Worm (Caenorhabditis elegans): Measurements from ENCODE around the gene F13A2.3.

DNA sequence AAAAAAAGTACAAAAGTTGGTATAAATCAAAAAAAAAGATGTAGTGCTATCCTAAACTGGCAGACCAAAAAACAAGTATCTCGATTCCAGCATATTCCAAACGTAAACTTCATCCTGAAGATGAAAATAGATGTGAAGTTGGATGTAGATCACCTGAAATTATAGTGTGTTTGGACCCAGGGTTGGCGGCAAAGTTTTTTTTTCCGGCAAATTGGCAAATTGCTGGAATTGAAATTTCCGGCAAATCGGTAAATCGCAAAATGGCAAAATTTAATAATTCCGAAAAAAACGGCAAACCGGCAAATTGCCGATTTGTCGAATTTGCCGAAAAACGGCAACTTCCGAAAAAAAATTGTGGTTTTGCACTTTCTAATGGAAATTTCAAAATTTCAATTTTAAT, 11.7 kb downstream of the F13A2.3 start, which contains the start of gene F13A2.2:
- TF ChIP-seq lin-39 (tag; optimal IDR thresholded peaks at IDR 0.05) (no peak), lir-3 (tag; optimal IDR thresholded peaks at IDR 0.05; ENCODE audit: poor library complexity) (no peak), xbp-1 (tag; optimal IDR thresholded peaks at IDR 0.05) (no peak), lsy-2 (tag; optimal IDR thresholded peaks at IDR 0.05) (no peak), ztf-11 (tag; optimal IDR thresholded peaks at IDR 0.05) (no peak), rnt-1 (tag; optimal IDR thresholded peaks at IDR 0.05) (no peak), sup-37 (GFP tag; optimal IDR thresholded peaks at IDR 0.05) (no peak), pag-3 (tag; optimal IDR thresholded peaks at IDR 0.05; ENCODE audit: borderline replicate concordance, insufficient read depth) (no peak), fkh-10 (GFP tag; optimal IDR thresholded peaks at IDR 0.05) (no peak)

All from whole organism, L1 larva.